Worm (Caenorhabditis elegans) whole organism, L4 larva: ENCODE results near the gene gly-1.

ENCODE experiments used
- F26F4.8 ChIP-seq: fragments of 200-800 bp; sonication (Bioruptor generic); conservative IDR thresholded peaks from 2 replicates; pipeline ENCODE4 v1.3.6; 2022; ENCODE audit warnings: missing genetic modification characterization, missing compliant biosample characterization
- F49E8.2 ChIP-seq: sonication (generic microtip); optimal IDR thresholded peaks from 2 replicates; lab custom pipeline; 2016; ENCODE audit warnings: missing compliant biosample characterization, mild to moderate bottlenecking, missing genetic modification characterization, borderline replicate concordance
- R02D3.7 ChIP-seq: fragments of 150-350 bp; sonication (generic microtip); optimal IDR thresholded peaks from 3 replicates; lab custom pipeline; 2014; ENCODE audit warnings: missing biosample characterization, missing genetic modification characterization
- T20F7.1 ChIP-seq: fragments of 200-800 bp; sonication (Bioruptor generic); optimal IDR thresholded peaks from 2 replicates; lab custom pipeline; 2018; ENCODE audit warnings: mild to moderate bottlenecking, missing genetic modification characterization, missing compliant biosample characterization
- Y48G9A.11 ChIP-seq: fragments of 200-800 bp; sonication (Bioruptor generic); IDR thresholded peaks from 2 replicates; pipeline ENCODE4 v1.3.6; 2022; ENCODE audit warnings: missing genetic modification reagents, missing genetic modification characterization, missing compliant biosample characterization
- ZK337.2 ChIP-seq: fragments of 200-800 bp; sonication (Bioruptor generic); IDR thresholded peaks from 2 replicates; pipeline ENCODE4 v1.3.6; 2022; ENCODE audit warnings: missing genetic modification reagents, missing genetic modification characterization, missing compliant biosample characterization
- ZK546.5 ChIP-seq, 2 experiments: sonication (generic microtip); optimal IDR thresholded peaks; 2 replicates each; lab custom pipeline; 2017; ENCODE audit warnings: missing biosample characterization in 2 of 2, missing genetic modification characterization in 2 of 2
- arid-1 ChIP-seq: fragments of 200-800 bp; sonication (Bioruptor generic); conservative IDR thresholded peaks from 2 replicates; pipeline ENCODE4 v1.3.6; 2022; ENCODE audit warnings: missing genetic modification reagents, missing genetic modification characterization, missing compliant biosample characterization
- ceh-32 ChIP-seq: sonication (generic microtip); optimal IDR thresholded peaks from 2 replicates; lab custom pipeline; 2016; ENCODE audit warnings: mild to moderate bottlenecking, missing genetic modification characterization, missing compliant biosample characterization; ENCODE audit not compliant: poor library complexity
- ceh-44 ChIP-seq: fragments of 200-800 bp; sonication (Bioruptor generic); IDR thresholded peaks from 2 replicates; pipeline ENCODE4 v1.3.6; 2022; ENCODE audit warnings: missing genetic modification reagents, missing genetic modification characterization, missing compliant biosample characterization
- ceh-62 ChIP-seq: sonication (generic microtip); optimal IDR thresholded peaks from 2 replicates; lab custom pipeline; 2017; ENCODE audit warnings: missing biosample characterization, missing genetic modification characterization
- ctbp-1 ChIP-seq: fragments of 200-800 bp; sonication (Bioruptor generic); IDR thresholded peaks from 2 replicates; pipeline ENCODE4 v1.3.6; 2022; ENCODE audit warnings: missing genetic modification reagents, missing genetic modification characterization, missing compliant biosample characterization
- dmd-8 ChIP-seq: fragments of 200-800 bp; sonication (Bioruptor generic); IDR thresholded peaks from 2 replicates; pipeline ENCODE4 v1.3.6; 2022; ENCODE audit warnings: missing genetic modification characterization, missing compliant biosample characterization
- dve-1 ChIP-seq: sonication (generic microtip); optimal IDR thresholded peaks from 2 replicates; lab custom pipeline; 2017; ENCODE audit warnings: antibody characterized with exemption, mild to moderate bottlenecking, missing genetic modification characterization, missing compliant biosample characterization; ENCODE audit not compliant: insufficient read depth
- egl-43 ChIP-seq: fragments of 200-800 bp; sonication (Bioruptor generic); IDR thresholded peaks from 2 replicates; pipeline ENCODE4 v1.3.6; 2022; ENCODE audit warnings: missing genetic modification reagents, missing genetic modification characterization, missing compliant biosample characterization
- fos-1 ChIP-seq: fragments of 150-350 bp; optimal IDR thresholded peaks from 2 replicates; lab custom pipeline; 2014; ENCODE audit warnings: missing biosample characterization, missing genetic modification characterization
- hlh-30 ChIP-seq: sonication (generic microtip); optimal IDR thresholded peaks from 2 replicates; lab custom pipeline; 2017; ENCODE audit warnings: antibody characterized with exemption, mild to moderate bottlenecking, missing genetic modification characterization, missing compliant biosample characterization; ENCODE audit not compliant: insufficient read depth
- hmg-1.1 ChIP-seq: fragments of 200-800 bp; sonication (Bioruptor generic); IDR thresholded peaks from 2 replicates; pipeline ENCODE4 v1.3.6; 2022; ENCODE audit warnings: missing genetic modification reagents, missing genetic modification characterization, missing compliant biosample characterization
- jun-1 ChIP-seq: fragments of 150-350 bp; optimal IDR thresholded peaks from 2 replicates; lab custom pipeline; 2014; ENCODE audit warnings: missing biosample characterization, missing genetic modification reagents, missing genetic modification characterization
- lin-13 ChIP-seq: fragments of 150-350 bp; optimal IDR thresholded peaks from 2 replicates; lab custom pipeline; 2014; ENCODE audit warnings: missing biosample characterization, missing genetic modification reagents, missing genetic modification characterization
- lin-38 ChIP-seq: fragments of 200-800 bp; sonication (Bioruptor generic); IDR thresholded peaks from 2 replicates; pipeline ENCODE4 v1.3.6; 2022; ENCODE audit warnings: missing genetic modification reagents, missing genetic modification characterization, missing compliant biosample characterization
- lin-39 ChIP-seq: fragments of 150-350 bp; optimal IDR thresholded peaks from 2 replicates; lab custom pipeline; 2014; ENCODE audit warnings: missing biosample characterization, missing genetic modification reagents, missing genetic modification characterization
- madf-5 ChIP-seq, 2 experiments: fragments of 200-800 bp; sonication (Bioruptor generic); IDR thresholded peaks; 2 replicates each; pipeline ENCODE4 v1.3.6; 2022; ENCODE audit warnings: missing compliant biosample characterization in 2 of 2, missing genetic modification characterization in 2 of 2
- mdl-1 ChIP-seq, 2 experiments: fragments of 150-350 bp in 1 of 2; sonication (generic microtip) in 1 of 2; optimal IDR thresholded peaks; 2 replicates each; lab custom pipeline; 2014 to 2017; ENCODE audit warnings: missing biosample characterization in 2 of 2, missing genetic modification characterization in 2 of 2
- nhr-25 ChIP-seq: sonication (generic microtip); optimal IDR thresholded peaks from 2 replicates; lab custom pipeline; 2017; ENCODE audit warnings: missing genetic modification characterization, mild to moderate bottlenecking, missing compliant biosample characterization, antibody characterized with exemption, moderate library complexity, borderline replicate concordance; ENCODE audit not compliant: insufficient read depth
- nhr-41 ChIP-seq: fragments of 200-800 bp; sonication (Bioruptor generic); IDR thresholded peaks from 2 replicates; pipeline ENCODE4 v1.3.6; 2022; ENCODE audit warnings: missing genetic modification reagents, missing genetic modification characterization, missing compliant biosample characterization
- nhr-48 ChIP-seq: sonication (generic microtip); optimal IDR thresholded peaks from 2 replicates; lab custom pipeline; 2016; ENCODE audit warnings: mild to moderate bottlenecking, missing genetic modification characterization, missing compliant biosample characterization
- php-3 ChIP-seq: fragments of 200-800 bp; sonication (Bioruptor generic); IDR thresholded peaks from 2 replicates; pipeline ENCODE4 v1.3.6; 2022; ENCODE audit warnings: missing genetic modification reagents, missing genetic modification characterization, missing compliant biosample characterization
- pqm-1 ChIP-seq: sonication (generic microtip); optimal IDR thresholded peaks from 2 replicates; lab custom pipeline; 2017; ENCODE audit warnings: missing biosample characterization, missing genetic modification characterization
- set-16 ChIP-seq: fragments of 200-800 bp; sonication (Bioruptor generic); IDR thresholded peaks from 2 replicates; pipeline ENCODE4 v1.3.6; 2022; ENCODE audit warnings: missing genetic modification reagents, missing genetic modification characterization, missing compliant biosample characterization
- skn-1 ChIP-seq: fragments of 150-350 bp; optimal IDR thresholded peaks from 2 replicates; lab custom pipeline; 2014; ENCODE audit warnings: missing biosample characterization, missing genetic modification characterization
- snpc-1.2 ChIP-seq: fragments of 200-800 bp; sonication (Bioruptor generic); IDR thresholded peaks from 2 replicates; pipeline ENCODE4 v1.3.6; 2022; ENCODE audit warnings: missing genetic modification reagents, missing genetic modification characterization, missing compliant biosample characterization
- spr-1 ChIP-seq: sonication (generic microtip); optimal IDR thresholded peaks from 2 replicates; lab custom pipeline; 2016; ENCODE audit warnings: mild to moderate bottlenecking, missing genetic modification characterization, missing compliant biosample characterization
- spr-3 ChIP-seq: fragments of 200-800 bp; sonication (Bioruptor generic); optimal IDR thresholded peaks from 2 replicates; lab custom pipeline; 2018; ENCODE audit warnings: mild to moderate bottlenecking, missing genetic modification characterization, missing compliant biosample characterization
- unc-130 ChIP-seq: sonication (generic microtip); optimal IDR thresholded peaks from 2 replicates; lab custom pipeline; 2016; ENCODE audit warnings: missing genetic modification reagents, missing genetic modification characterization, missing compliant biosample characterization
- vab-7 ChIP-seq: fragments of 200-800 bp; sonication (Bioruptor generic); IDR thresholded peaks from 2 replicates; pipeline ENCODE4 v1.3.6; 2022; ENCODE audit warnings: missing genetic modification reagents, missing genetic modification characterization, missing compliant biosample characterization
- ztf-7 ChIP-seq: fragments of 150-350 bp; optimal IDR thresholded peaks from 2 replicates; lab custom pipeline; 2014; ENCODE audit warnings: missing biosample characterization, missing genetic modification characterization

gly-1 gene

ce11 chrII:10946848-10947247, 44.8 kb upstream of the gly-1 start (continued):
- TF ChIP-seq lin-13 (GFP tag; lab: Kevin White, UChicago) (no peak), ctbp-1 (GFP tag; lab: Robert Waterston, UW) (no peak), ZK337.2 (GFP tag; lab: Robert Waterston, UW) (no peak), nhr-25 (tag; lab: Kevin White, UChicago) (no peak), madf-5 (GFP tag; IDR thresholded peaks at IDR 0.05; lab: Robert Waterston, UW) (no peak), nhr-48 (tag; lab: Kevin White, UChicago) (no peak), R02D3.7 (tag; lab: Kevin White, UChicago) (no peak), vab-7 (no peak), ceh-32 (tag; lab: Kevin White, UChicago) (no peak), nhr-41 (no peak), spr-1 (tag; lab: Kevin White, UChicago) (no peak), hmg-1.1 (GFP tag; lab: Robert Waterston, UW) (no peak)
- TF ChIP-seq, all 104 proteins: peak for 8

ce11 chrII:10945446-10945845, 43.4 kb upstream of the gly-1 start:
- no peak for TF ChIP-seq spr-3 (GFP tag; lab: Kevin White, UChicago)
- no peak for TF ChIP-seq ztf-7
- no peak for TF ChIP-seq ceh-44 (GFP tag; lab: Robert Waterston, UW)
- no peak for TF ChIP-seq lin-39 (tag; lab: Kevin White, UChicago)
- TF ChIP-seq T20F7.1 = no peak
- TF ChIP-seq ZK546.5 (tag; optimal IDR thresholded peaks at IDR 0.05; lab: Kevin White, UChicago) = no peak
- TF ChIP-seq hlh-30 (tag; lab: Kevin White, UChicago) = no peak
- TF ChIP-seq dve-1 (tag; lab: Kevin White, UChicago) = no peak
- no peak for TF ChIP-seq dmd-8
- TF ChIP-seq set-16 = no peak
- TF ChIP-seq jun-1 = no peak
- no peak for TF ChIP-seq vab-7
- no peak for TF ChIP-seq F26F4.8 (GFP tag; lab: Robert Waterston, UW)
- no peak for TF ChIP-seq skn-1 (tag; lab: Kevin White, UChicago)
- TF ChIP-seq php-3 (GFP tag; lab: Robert Waterston, UW) = no peak
- no peak for TF ChIP-seq mdl-1 (tag; optimal IDR thresholded peaks at IDR 0.05; lab: Kevin White, UChicago)
- no peak for TF ChIP-seq fos-1
- no peak for TF ChIP-seq pqm-1
- no peak for TF ChIP-seq nhr-41

- TF ChIP-seq set-16 = peak; percentile 83
- TF ChIP-seq egl-43 (GFP tag; lab: Robert Waterston, UW) = 0 out of 2 replicates have a peak, but pooled peaks have one; percentile 51
Measured at ce11 chrII:10941918-10942317, 39.9 kb upstream of the gly-1 start, which contains the start of gene R03D7.15. Gene R03D7.15 (plus strand): TSS chrII:10942216.

ce11 chrII:10935336-10935735, 33.3 kb upstream of the gly-1 start:
- TF ChIP-seq arid-1 (0 out of 2 replicates have a peak, but pooled peaks have one; percentile 36), Y48G9A.11 (peak; percentile 69), F49E8.2 (peak; percentile 81), ceh-44 (GFP tag; lab: Robert Waterston, UW) (0 out of 2 replicates have a peak, but pooled peaks have one; percentile 16), snpc-1.2 (GFP tag; lab: Robert Waterston, UW) (0 out of 2 replicates have a peak, but pooled peaks have one; percentile 60), ceh-62 (tag; lab: Kevin White, UChicago) (no peak), unc-130 (GFP tag; lab: Kevin White, UChicago) (peak; percentile 68), jun-1 (no peak), lin-38 (GFP tag; lab: Robert Waterston, UW) (peak; percentile 76)
